Fruit fly (Drosophila melanogaster) whole organism, embryonic: Measurements from ENCODE around the gene CG10132.

Source experiments
- Abd-B ChIP-seq: fragments of 200-800 bp; sonication (Bioruptor generic); optimal IDR thresholded peaks from 2 replicates; lab custom pipeline; 2018; ENCODE audit warnings: missing biosample characterization, mild to moderate bottlenecking, missing genetic modification characterization, moderate library complexity
- Ada2b ChIP-seq: fragments of 200-800 bp; sonication (Bioruptor generic); IDR thresholded peaks from 2 replicates; pipeline ENCODE4 v1.3.6; 2022; ENCODE audit warnings: missing biosample characterization, missing genetic modification characterization
- CG11456 ChIP-seq: fragments of 200-800 bp; sonication (Bioruptor generic); IDR thresholded peaks from 3 replicates; pipeline ENCODE4 v1.3.6; 2022; ENCODE audit warnings: missing biosample characterization, missing genetic modification characterization
- CG13123 ChIP-seq: fragments of 200-800 bp; sonication (Bioruptor generic); optimal IDR thresholded peaks from 2 replicates; lab custom pipeline; 2016; ENCODE audit warnings: missing biosample characterization, missing genetic modification characterization
- CG14441 ChIP-seq: fragments of 200-800 bp; sonication (Bioruptor generic); IDR thresholded peaks from 2 replicates; pipeline ENCODE4 v1.3.6; 2022; ENCODE audit warnings: missing biosample characterization, missing genetic modification characterization
- CG16863 ChIP-seq: fragments of 200-800 bp; sonication (Bioruptor generic); optimal IDR thresholded peaks from 3 replicates; lab custom pipeline; 2016; ENCODE audit warnings: missing biosample characterization, missing genetic modification characterization
- CG17829 ChIP-seq: fragments of 200-800 bp; optimal IDR thresholded peaks from 2 replicates; lab custom pipeline; 2019; ENCODE audit warnings: missing biosample characterization, mild to moderate bottlenecking, missing genetic modification characterization, moderate library complexity
- CG2199 ChIP-seq: fragments of 200-800 bp; sonication (Bioruptor generic); IDR thresholded peaks from 3 replicates; pipeline ENCODE4 v1.3.6; 2022; ENCODE audit warnings: missing biosample characterization, missing genetic modification characterization
- CG31388 ChIP-seq: fragments of 200-800 bp; sonication (Bioruptor generic); optimal IDR thresholded peaks from 2 replicates; lab custom pipeline; 2016; ENCODE audit warnings: missing biosample characterization, missing genetic modification characterization
- CG32532 ChIP-seq: fragments of 200-800 bp; sonication (Bioruptor generic); IDR thresholded peaks from 2 replicates; pipeline ENCODE4 v1.3.6; 2022; ENCODE audit warnings: missing biosample characterization, missing genetic modification characterization
- CG3838 ChIP-seq: fragments of 200-800 bp; sonication (Bioruptor generic); optimal IDR thresholded peaks from 3 replicates; lab custom pipeline; 2016; ENCODE audit warnings: missing biosample characterization, missing genetic modification characterization
- CG42726 ChIP-seq: fragments of 200-800 bp; sonication (Bioruptor generic); IDR thresholded peaks from 2 replicates; pipeline ENCODE4 v1.3.6; 2022; ENCODE audit warnings: missing biosample characterization, missing genetic modification characterization; ENCODE audit not compliant: partially characterized antibody
- CG4282 ChIP-seq: fragments of 200-800 bp; sonication (Bioruptor generic); optimal IDR thresholded peaks from 2 replicates; lab custom pipeline; 2016; ENCODE audit warnings: missing biosample characterization, missing genetic modification characterization
- CG7745 ChIP-seq: fragments of 200-800 bp; sonication (Bioruptor generic); optimal IDR thresholded peaks from 2 replicates; lab custom pipeline; 2018; ENCODE audit warnings: missing biosample characterization, mild to moderate bottlenecking, missing genetic modification characterization, moderate library complexity
- CG7928 ChIP-seq: fragments of 200-800 bp; sonication (Bioruptor generic); optimal IDR thresholded peaks from 2 replicates; lab custom pipeline; 2017; ENCODE audit warnings: missing biosample characterization, mild to moderate bottlenecking, missing genetic modification characterization
- CG7963 ChIP-seq: fragments of 200-800 bp; sonication (Bioruptor generic); IDR thresholded peaks from 3 replicates; pipeline ENCODE4 v1.3.6; 2022; ENCODE audit warnings: missing biosample characterization, missing genetic modification characterization; ENCODE audit not compliant: partially characterized antibody
- CHES-1-like ChIP-seq: fragments of 200-800 bp; sonication (Bioruptor generic); optimal IDR thresholded peaks from 2 replicates; lab custom pipeline; 2016; ENCODE audit warnings: missing biosample characterization, missing genetic modification characterization
- Chrac-16 ChIP-seq: fragments of 200-800 bp; sonication (Bioruptor generic); optimal IDR thresholded peaks from 3 replicates; lab custom pipeline; 2016; ENCODE audit warnings: missing biosample characterization, missing genetic modification characterization
- Dek ChIP-seq: fragments of 200-800 bp; sonication (Bioruptor generic); optimal IDR thresholded peaks from 3 replicates; lab custom pipeline; 2019; ENCODE audit warnings: missing biosample characterization, mild to moderate bottlenecking, missing genetic modification characterization, moderate library complexity
- Dfd ChIP-seq, 2 experiments: fragments of >200 bp; optimal IDR thresholded peaks; 2 replicates each; lab custom pipeline; 2017; ENCODE audit warnings: missing biosample characterization in 2 of 2, missing genetic modification characterization in 2 of 2
- Hsf ChIP-seq: fragments of 200-800 bp; sonication (Bioruptor generic); optimal IDR thresholded peaks from 3 replicates; lab custom pipeline; 2016; ENCODE audit warnings: missing biosample characterization, missing genetic modification characterization
- Myb ChIP-seq: fragments of 200-800 bp; sonication (Bioruptor generic); optimal IDR thresholded peaks from 2 replicates; lab custom pipeline; 2016; ENCODE audit warnings: missing biosample characterization, missing genetic modification characterization
- NK7.1 ChIP-seq: fragments of 200-800 bp; sonication (Bioruptor generic); optimal IDR thresholded peaks from 3 replicates; lab custom pipeline; 2016; ENCODE audit warnings: missing biosample characterization, missing genetic modification characterization
- Side ChIP-seq: fragments of 200-800 bp; sonication (Bioruptor generic); optimal IDR thresholded peaks from 2 replicates; lab custom pipeline; 2016; ENCODE audit warnings: missing biosample characterization, missing genetic modification characterization
- Sox100B ChIP-seq: fragments of 200-800 bp; sonication (Bioruptor generic); optimal IDR thresholded peaks from 3 replicates; lab custom pipeline; 2018; ENCODE audit warnings: missing biosample characterization, mild to moderate bottlenecking, missing genetic modification characterization
- al ChIP-seq: fragments of 200-800 bp; sonication (Bioruptor generic); IDR thresholded peaks from 2 replicates; pipeline ENCODE4 v1.3.6; 2022; ENCODE audit warnings: missing biosample characterization, missing genetic modification characterization
- aop ChIP-seq: fragments of 200-800 bp; sonication (Bioruptor generic); IDR thresholded peaks from 2 replicates; pipeline ENCODE4 v1.3.6; 2022; ENCODE audit warnings: missing biosample characterization, missing genetic modification characterization
- ash1 ChIP-seq: fragments of 200-800 bp; sonication (Bioruptor generic); optimal IDR thresholded peaks from 2 replicates; lab custom pipeline; 2018; ENCODE audit warnings: missing biosample characterization, mild to moderate bottlenecking, missing genetic modification characterization
- bbx ChIP-seq: fragments of 200-800 bp; sonication (Bioruptor generic); IDR thresholded peaks from 2 replicates; pipeline ENCODE4 v1.3.6; 2022; ENCODE audit warnings: missing biosample characterization, missing genetic modification characterization; ENCODE audit not compliant: partially characterized antibody
- bcd ChIP-seq: fragments of 200-800 bp; sonication (Bioruptor generic); optimal IDR thresholded peaks from 2 replicates; lab custom pipeline; 2017; ENCODE audit warnings: missing biosample characterization, mild to moderate bottlenecking, missing genetic modification characterization
- bigmax ChIP-seq: fragments of 200-800 bp; sonication (Bioruptor generic); optimal IDR thresholded peaks from 2 replicates; lab custom pipeline; 2018; ENCODE audit warnings: missing biosample characterization, mild to moderate bottlenecking, missing genetic modification characterization
- bsh ChIP-seq, 2 experiments: fragments of 200-800 bp; sonication (Bioruptor generic); optimal IDR thresholded peaks; 2 replicates each; lab custom pipeline; 2017 to 2018; ENCODE audit warnings: mild to moderate bottlenecking in 2 of 2, missing biosample characterization in 2 of 2, missing genetic modification characterization in 2 of 2, moderate library complexity in 1 of 2
- croc ChIP-seq: fragments of 200-800 bp; sonication (Bioruptor generic); conservative IDR thresholded peaks from 3 replicates; pipeline ENCODE4 v1.3.6; 2022; ENCODE audit warnings: missing biosample characterization, missing genetic modification characterization
- crp ChIP-seq, 2 experiments: fragments of 200-800 bp; sonication (Bioruptor generic); optimal IDR thresholded peaks; 2 replicates in 1 of 2; 3 replicates in 1 of 2; lab custom pipeline; 2017; ENCODE audit warnings: missing biosample characterization in 2 of 2, missing genetic modification characterization in 2 of 2, mild to moderate bottlenecking in 1 of 2, moderate library complexity in 1 of 2
- ems ChIP-seq: fragments of 200-800 bp; sonication (Bioruptor generic); optimal IDR thresholded peaks from 3 replicates; lab custom pipeline; 2016; ENCODE audit warnings: missing biosample characterization, missing genetic modification characterization
- ftz-f1 ChIP-seq: fragments of 200-800 bp; sonication (Bioruptor generic); optimal IDR thresholded peaks from 2 replicates; lab custom pipeline; 2016; ENCODE audit warnings: missing biosample characterization, missing genetic modification characterization
- hth ChIP-seq: fragments of >200 bp; optimal IDR thresholded peaks from 2 replicates; lab custom pipeline; 2017; ENCODE audit warnings: inconsistent platforms
- kni ChIP-seq: fragments of 200-800 bp; sonication (Bioruptor generic); optimal IDR thresholded peaks from 3 replicates; lab custom pipeline; 2017; ENCODE audit warnings: mild to moderate bottlenecking, missing biosample characterization, missing genetic modification reagents, missing genetic modification characterization
- mam ChIP-seq: fragments of 200-800 bp; sonication (Bioruptor generic); optimal IDR thresholded peaks from 3 replicates; lab custom pipeline; 2016; ENCODE audit warnings: missing biosample characterization, missing genetic modification characterization
- ranshi ChIP-seq: fragments of 200-800 bp; sonication (Bioruptor generic); IDR thresholded peaks from 2 replicates; pipeline ENCODE4 v1.3.6; 2022; ENCODE audit warnings: missing biosample characterization, missing genetic modification characterization
- run ChIP-seq: fragments of 200-800 bp; sonication (Bioruptor generic); optimal IDR thresholded peaks from 3 replicates; lab custom pipeline; 2018; ENCODE audit warnings: missing biosample characterization, mild to moderate bottlenecking, missing genetic modification characterization
- salm ChIP-seq: fragments of 200-800 bp; sonication (Bioruptor generic); optimal IDR thresholded peaks from 2 replicates; lab custom pipeline; 2018; ENCODE audit warnings: missing biosample characterization, mild to moderate bottlenecking, missing genetic modification characterization
- sim ChIP-seq: fragments of 200-800 bp; sonication (Bioruptor generic); IDR thresholded peaks from 2 replicates; pipeline ENCODE4 v1.3.6; 2022; ENCODE audit warnings: missing biosample characterization, missing genetic modification characterization
- slou ChIP-seq: fragments of 200-800 bp; sonication (Bioruptor generic); optimal IDR thresholded peaks from 3 replicates; lab custom pipeline; 2016; ENCODE audit warnings: missing biosample characterization, missing genetic modification characterization
- so ChIP-seq: fragments of 200-800 bp; sonication (Bioruptor generic); IDR thresholded peaks from 3 replicates; pipeline ENCODE4 v1.3.6; 2022; ENCODE audit warnings: missing biosample characterization, missing genetic modification characterization
- ssp ChIP-seq: fragments of 200-800 bp; sonication (Bioruptor generic); IDR thresholded peaks from 2 replicates; pipeline ENCODE4 v1.3.6; 2022; ENCODE audit warnings: missing biosample characterization, missing genetic modification characterization
- tgo ChIP-seq: fragments of 200-800 bp; sonication (Bioruptor generic); IDR thresholded peaks from 3 replicates; pipeline ENCODE4 v1.3.6; 2022; ENCODE audit warnings: missing biosample characterization, missing genetic modification characterization
- ttk ChIP-seq: fragments of 200-800 bp; sonication (Bioruptor generic); IDR thresholded peaks from 2 replicates; pipeline ENCODE4 v2.1.2; 2022; ENCODE audit warnings: missing biosample characterization, missing genetic modification characterization
- zen2 ChIP-seq: fragments of 200-800 bp; sonication (Bioruptor generic); IDR thresholded peaks from 3 replicates; pipeline ENCODE4 v1.3.6; 2022; ENCODE audit warnings: missing biosample characterization, missing genetic modification characterization; ENCODE audit not compliant: partially characterized antibody

Gene CG10132

DNA sequence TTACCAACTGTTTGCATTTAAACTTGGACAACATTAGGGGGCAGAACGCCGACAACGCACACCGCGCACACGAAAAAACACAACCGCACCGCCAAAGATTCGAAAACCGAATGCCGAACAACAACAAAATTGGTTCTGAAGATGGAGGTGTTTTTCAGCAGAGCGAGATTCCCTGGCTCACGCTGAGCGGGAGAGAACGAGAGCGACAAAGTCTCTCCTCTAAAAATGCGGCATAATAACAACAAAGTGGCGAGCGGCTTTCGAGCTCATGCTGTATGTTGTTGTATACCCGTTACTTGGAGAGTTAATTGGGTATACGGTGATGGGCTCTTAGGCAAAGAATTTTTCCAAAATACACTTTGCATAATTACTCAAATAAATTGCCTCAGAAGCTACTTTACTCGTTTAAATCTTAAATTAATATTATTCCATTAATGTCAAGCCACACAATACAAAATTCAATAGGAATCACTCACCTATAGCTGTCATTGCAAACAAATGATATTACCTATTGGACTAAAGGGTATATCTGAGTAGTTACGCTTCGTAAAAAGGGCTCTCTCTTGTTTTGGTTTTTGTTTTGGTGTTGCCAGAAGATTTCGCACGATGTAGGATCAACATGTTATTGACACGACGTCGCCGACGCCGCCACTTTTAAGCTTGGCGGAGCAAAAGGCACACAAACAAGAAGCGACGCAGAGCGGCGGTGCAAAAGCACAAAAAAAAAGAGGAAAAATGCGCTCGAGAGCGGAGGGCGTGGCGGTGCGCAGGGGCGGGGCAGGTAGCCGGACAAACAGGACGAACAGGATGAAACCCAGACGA lies 54.1 kb downstream of the CG10132 start (continued):
- TF ChIP-seq CG3838 (GFP tag; lab: Kevin White, UChicago) (no peak), Dfd (GFP tag; optimal IDR thresholded peaks at IDR 0.05; lab: Kevin White, UChicago) (no peak), salm (no peak), CG2199 (0 out of 3 replicates have a peak, but pooled peaks have one; percentile 15), hth (lab: Kevin White, UChicago) (no peak), NK7.1 (GFP tag; lab: Kevin White, UChicago) (peak; percentile 46), CG14441 (GFP tag; lab: Robert Waterston, UW) (peak; percentile 66), ash1 (GFP tag; lab: Kevin White, UChicago) (no peak), aop (GFP tag; lab: Robert Waterston, UW) (0 out of 2 replicates have a peak, but pooled peaks have one; percentile 42), Sox100B (peak; percentile 55), CG32532 (peak; percentile 65), croc (GFP tag; lab: Robert Waterston, UW) (no peak), CG11456 (GFP tag; lab: Robert Waterston, UW) (no peak; the same call in 2 of the 3 replicates), CG42726 (GFP tag; lab: Robert Waterston, UW) (peak; percentile 58), CHES-1-like (peak; percentile 28), ssp (GFP tag; lab: Robert Waterston, UW) (no peak), bbx (GFP tag; lab: Robert Waterston, UW) (no peak), CG31388 (GFP tag; lab: Kevin White, UChicago) (no peak), zen2 (GFP tag; lab: Robert Waterston, UW) (no peak), mam (GFP tag; lab: Kevin White, UChicago) (peak; percentile 73), ems (GFP tag; lab: Kevin White, UChicago) (peak; percentile 59), tgo (GFP tag; lab: Robert Waterston, UW) (peak; percentile 62; the same call in 2 of the 3 replicates), sim (GFP tag; lab: Robert Waterston, UW) (no peak), bcd (GFP tag; lab: Kevin White, UChicago) (peak; percentile 63), crp (GFP tag; optimal IDR thresholded peaks at IDR 0.05; lab: Kevin White, UChicago) (no peak), Abd-B (GFP tag; lab: Kevin White, UChicago) (peak; percentile 49), Ada2b (GFP tag; lab: Robert Waterston, UW) (0 out of 2 replicates have a peak, but pooled peaks have one; percentile 5), CG4282 (no peak), bsh (GFP tag; optimal IDR thresholded peaks at IDR 0.05; lab: Kevin White, UChicago) (peak; percentile 70 to 89), bigmax (GFP tag; lab: Kevin White, UChicago) (no peak), slou (GFP tag; lab: Kevin White, UChicago) (peak; percentile 37), CG7745 (tag; lab: Kevin White, UChicago) (no peak), ftz-f1 (GFP tag; lab: Kevin White, UChicago) (peak; percentile 9), CG7963 (GFP tag; lab: Robert Waterston, UW) (no peak), so (GFP tag; lab: Robert Waterston, UW) (0 out of 3 replicates have a peak, but pooled peaks have one; percentile 58), CG7928 (GFP tag; lab: Kevin White, UChicago) (peak; percentile 23), kni (GFP tag; lab: Kevin White, UChicago) (no peak), ranshi (GFP tag; lab: Robert Waterston, UW) (peak; percentile 68), ttk (GFP tag; lab: Robert Waterston, UW) (0 out of 2 replicates have a peak, but pooled peaks have one; percentile 6), CG17829 (tag; lab: Kevin White, UChicago) (peak; percentile 65), CG16863 (GFP tag; lab: Kevin White, UChicago) (peak; percentile 27), Side (GFP tag; lab: Kevin White, UChicago) (peak; percentile 27), Myb (GFP tag; lab: Kevin White, UChicago) (peak; percentile 25), run (tag; lab: Kevin White, UChicago) (no peak), CG13123 (GFP tag; lab: Kevin White, UChicago) (peak; percentile 14), Dek (tag; lab: Kevin White, UChicago) (peak; percentile 59), al (GFP tag; lab: Robert Waterston, UW) (no peak), Chrac-16 (GFP tag; lab: Kevin White, UChicago) (peak; percentile 20), Hsf (GFP tag; lab: Kevin White, UChicago) (peak; percentile 66)
